Fruit fly (Drosophila melanogaster) whole organism, embryonic: ENCODE results near the gene CG17778.

Experiments
- Atf3 ChIP-seq: fragments of 200-800 bp; sonication (Bioruptor generic); optimal IDR thresholded peaks from 3 replicates; lab custom pipeline; 2016; ENCODE audit warnings: missing biosample characterization, missing genetic modification characterization
- Blimp-1 ChIP-seq: fragments of 200-800 bp; sonication (Bioruptor generic); optimal IDR thresholded peaks from 3 replicates; lab custom pipeline; 2018; ENCODE audit warnings: missing biosample characterization, missing genetic modification characterization, mild to moderate bottlenecking, moderate library complexity, missing genetic modification reagents
- CG11247 ChIP-seq: fragments of 200-800 bp; sonication (Bioruptor generic); IDR thresholded peaks from 2 replicates; pipeline ENCODE4 v1.3.6; 2022; ENCODE audit warnings: missing biosample characterization, missing genetic modification characterization
- CG11695 ChIP-seq: fragments of 200-800 bp; sonication (Bioruptor generic); IDR thresholded peaks from 3 replicates; pipeline ENCODE4 v1.3.6; 2022; ENCODE audit warnings: missing biosample characterization, missing genetic modification characterization
- CG13123 ChIP-seq: fragments of 200-800 bp; sonication (Bioruptor generic); optimal IDR thresholded peaks from 2 replicates; lab custom pipeline; 2016; ENCODE audit warnings: missing biosample characterization, missing genetic modification characterization
- CG2678 ChIP-seq: fragments of 200-800 bp; sonication (Bioruptor generic); optimal IDR thresholded peaks from 3 replicates; lab custom pipeline; 2019; ENCODE audit warnings: missing biosample characterization, mild to moderate bottlenecking, missing genetic modification characterization, moderate library complexity
- CG31224 ChIP-seq: fragments of 200-800 bp; sonication (Bioruptor generic); IDR thresholded peaks from 2 replicates; pipeline ENCODE4 v1.3.6; 2022; ENCODE audit warnings: missing biosample characterization, missing genetic modification characterization
- CG32772 ChIP-seq: fragments of 200-800 bp; sonication (Bioruptor generic); IDR thresholded peaks from 2 replicates; pipeline ENCODE4 v1.3.6; 2022; ENCODE audit warnings: missing biosample characterization, missing genetic modification characterization
- CG34224 ChIP-seq: fragments of 200-800 bp; sonication (Bioruptor generic); IDR thresholded peaks from 3 replicates; pipeline ENCODE4 v1.3.6; 2022; ENCODE audit warnings: missing biosample characterization, missing genetic modification characterization; ENCODE audit not compliant: partially characterized antibody
- CG3847 ChIP-seq: fragments of 200-800 bp; sonication (Bioruptor generic); IDR thresholded peaks from 2 replicates; pipeline ENCODE4 v1.3.6; 2022; ENCODE audit warnings: missing biosample characterization, missing genetic modification characterization
- CG4360 ChIP-seq: fragments of 200-800 bp; sonication (Bioruptor generic); IDR thresholded peaks from 2 replicates; pipeline ENCODE4 v1.3.6; 2022; ENCODE audit warnings: missing biosample characterization, missing genetic modification characterization
- CG5180 ChIP-seq: fragments of 200-800 bp; sonication (Bioruptor generic); optimal IDR thresholded peaks from 3 replicates; lab custom pipeline; 2017; ENCODE audit warnings: missing biosample characterization, missing genetic modification characterization, mild to moderate bottlenecking, moderate library complexity, missing genetic modification reagents
- CG5245 ChIP-seq: fragments of 200-800 bp; sonication (Bioruptor generic); optimal IDR thresholded peaks from 3 replicates; lab custom pipeline; 2016; ENCODE audit warnings: missing biosample characterization, missing genetic modification characterization
- CG6254 ChIP-seq: fragments of 200-800 bp; sonication (Bioruptor generic); optimal IDR thresholded peaks from 3 replicates; lab custom pipeline; 2017; ENCODE audit warnings: mild to moderate bottlenecking, missing biosample characterization, missing genetic modification reagents, missing genetic modification characterization
- CG7357 ChIP-seq: fragments of 200-800 bp; sonication (Bioruptor generic); IDR thresholded peaks from 3 replicates; pipeline ENCODE4 v1.3.6; 2022; ENCODE audit warnings: missing biosample characterization, missing genetic modification characterization
- CG9609 ChIP-seq: fragments of 200-800 bp; sonication (Bioruptor generic); optimal IDR thresholded peaks from 3 replicates; lab custom pipeline; 2016; ENCODE audit warnings: missing biosample characterization, missing genetic modification characterization
- Camta ChIP-seq: fragments of 200-800 bp; sonication (Bioruptor generic); optimal IDR thresholded peaks from 2 replicates; lab custom pipeline; 2016; ENCODE audit warnings: missing biosample characterization, missing genetic modification characterization
- CkIIα-i1 ChIP-seq: fragments of 200-800 bp; sonication (Bioruptor generic); IDR thresholded peaks from 2 replicates; pipeline ENCODE4 v1.3.6; 2022; ENCODE audit warnings: missing biosample characterization, missing genetic modification characterization
- Dad ChIP-seq: fragments of 200-800 bp; sonication (Bioruptor generic); optimal IDR thresholded peaks from 3 replicates; lab custom pipeline; 2016; ENCODE audit warnings: missing biosample characterization, missing genetic modification characterization
- Fer2 ChIP-seq: fragments of 200-800 bp; sonication (Bioruptor generic); optimal IDR thresholded peaks from 2 replicates; lab custom pipeline; 2018; ENCODE audit warnings: missing biosample characterization, mild to moderate bottlenecking, missing genetic modification characterization, moderate library complexity
- HLH4C ChIP-seq: fragments of 200-800 bp; sonication (Bioruptor generic); IDR thresholded peaks from 3 replicates; pipeline ENCODE4 v1.3.6; 2022; ENCODE audit warnings: missing biosample characterization, missing genetic modification characterization; ENCODE audit not compliant: partially characterized antibody
- Kr ChIP-seq: fragments of 200-800 bp; sonication (Bioruptor generic); optimal IDR thresholded peaks from 2 replicates; lab custom pipeline; 2017; ENCODE audit warnings: missing biosample characterization, mild to moderate bottlenecking, missing genetic modification characterization
- Meics ChIP-seq: fragments of 200-800 bp; sonication (Bioruptor generic); optimal IDR thresholded peaks from 2 replicates; lab custom pipeline; 2017; ENCODE audit warnings: missing biosample characterization, mild to moderate bottlenecking, missing genetic modification characterization
- Mrtf ChIP-seq: fragments of 200-800 bp; sonication (Bioruptor generic); IDR thresholded peaks from 3 replicates; pipeline ENCODE4 v1.3.6; 2022; ENCODE audit warnings: missing biosample characterization, missing genetic modification characterization
- Ravus ChIP-seq: fragments of 200-800 bp; sonication (Bioruptor generic); IDR thresholded peaks from 2 replicates; pipeline ENCODE4 v1.3.6; 2022; ENCODE audit warnings: missing biosample characterization, missing genetic modification characterization
- Spps ChIP-seq: fragments of 200-800 bp; sonication (Bioruptor generic); optimal IDR thresholded peaks from 2 replicates; lab custom pipeline; 2018; ENCODE audit warnings: missing biosample characterization, mild to moderate bottlenecking, missing genetic modification characterization
- TFAM ChIP-seq: fragments of 200-800 bp; sonication (Bioruptor generic); optimal IDR thresholded peaks from 2 replicates; lab custom pipeline; 2017; ENCODE audit warnings: missing biosample characterization, missing genetic modification characterization, inconsistent platforms
- Xbp1 ChIP-seq: fragments of 200-800 bp; sonication (Bioruptor generic); optimal IDR thresholded peaks from 3 replicates; lab custom pipeline; 2016; ENCODE audit warnings: missing biosample characterization, mild to moderate bottlenecking, missing genetic modification characterization
- bab2 ChIP-seq: fragments of 200-800 bp; sonication (Bioruptor generic); optimal IDR thresholded peaks from 2 replicates; lab custom pipeline; 2016; ENCODE audit warnings: missing biosample characterization, missing genetic modification characterization
- bigmax ChIP-seq: fragments of 200-800 bp; sonication (Bioruptor generic); optimal IDR thresholded peaks from 2 replicates; lab custom pipeline; 2018; ENCODE audit warnings: missing biosample characterization, mild to moderate bottlenecking, missing genetic modification characterization
- chif ChIP-seq, 2 experiments: fragments of 200-800 bp; sonication (Bioruptor generic); optimal IDR thresholded peaks; 3 replicates each; lab custom pipeline; 2016; ENCODE audit warnings: missing biosample characterization in 2 of 2, missing genetic modification characterization in 2 of 2
- dimm ChIP-seq: fragments of 200-800 bp; sonication (Bioruptor generic); IDR thresholded peaks from 2 replicates; pipeline ENCODE4 v1.3.6; 2022; ENCODE audit warnings: missing biosample characterization, missing genetic modification characterization
- dysf ChIP-seq: fragments of 200-800 bp; sonication (Bioruptor generic); IDR thresholded peaks from 3 replicates; pipeline ENCODE4 v1.3.6; 2022; ENCODE audit warnings: missing biosample characterization, missing genetic modification characterization
- gfzf ChIP-seq: fragments of 200-800 bp; sonication (Bioruptor generic); optimal IDR thresholded peaks from 2 replicates; lab custom pipeline; 2016; ENCODE audit warnings: missing biosample characterization, mild to moderate bottlenecking, missing genetic modification characterization, moderate library complexity
- gt ChIP-seq: fragments of 200-800 bp; sonication (Bioruptor generic); IDR thresholded peaks from 2 replicates; pipeline ENCODE4 v1.3.6; 2022; ENCODE audit warnings: missing biosample characterization, missing genetic modification characterization
- hbn ChIP-seq: fragments of 200-800 bp; sonication (Bioruptor generic); IDR thresholded peaks from 2 replicates; pipeline ENCODE4 v1.3.6; 2022; ENCODE audit warnings: missing biosample characterization, missing genetic modification characterization; ENCODE audit not compliant: partially characterized antibody
- hkb ChIP-seq, 2 experiments: fragments of 200-800 bp in 1 of 2; fragments of >200 bp in 1 of 2; sonication (Bioruptor generic) in 1 of 2; IDR thresholded peaks in 1 of 2; optimal IDR thresholded peaks in 1 of 2; 2 replicates each; pipeline versions ENCODE4 v1.3.6 to Lab custom; 2017 to 2022; ENCODE audit warnings: missing biosample characterization in 1 of 2, missing genetic modification characterization in 1 of 2
- hth ChIP-seq: fragments of >200 bp; optimal IDR thresholded peaks from 2 replicates; lab custom pipeline; 2017; ENCODE audit warnings: inconsistent platforms
- kah ChIP-seq: fragments of 200-800 bp; sonication (Bioruptor generic); optimal IDR thresholded peaks from 2 replicates; lab custom pipeline; 2018; ENCODE audit warnings: missing biosample characterization, mild to moderate bottlenecking, missing genetic modification characterization
- lola ChIP-seq, 3 experiments: fragments of >200 bp in 2 of 3; fragments of 200-800 bp in 1 of 3; sonication (Bioruptor generic) in 1 of 3; optimal IDR thresholded peaks; 2 replicates each; lab custom pipeline; 2017 to 2019; ENCODE audit warnings: missing biosample characterization in 3 of 3, missing genetic modification characterization in 3 of 3, mild to moderate bottlenecking in 1 of 3, moderate library complexity in 1 of 3
- mirr ChIP-seq: fragments of 200-800 bp; sonication (Bioruptor generic); optimal IDR thresholded peaks from 3 replicates; lab custom pipeline; 2018; ENCODE audit warnings: missing biosample characterization, mild to moderate bottlenecking, missing genetic modification characterization
- onecut ChIP-seq: fragments of 200-800 bp; sonication (Bioruptor generic); IDR thresholded peaks from 2 replicates; pipeline ENCODE4 v1.3.6; 2022; ENCODE audit warnings: missing biosample characterization, missing genetic modification characterization
- otp ChIP-seq: fragments of 200-800 bp; sonication (Bioruptor generic); IDR thresholded peaks from 3 replicates; pipeline ENCODE4, ENCODE4 v1.3.6; 2022; ENCODE audit warnings: missing biosample characterization, missing genetic modification characterization
- peb ChIP-seq: fragments of 200-800 bp; sonication (Bioruptor generic); IDR thresholded peaks from 2 replicates; pipeline ENCODE4 v1.3.6; 2022; ENCODE audit warnings: missing biosample characterization, missing genetic modification characterization
- ro ChIP-seq: fragments of 200-800 bp; sonication (Bioruptor generic); IDR thresholded peaks from 2 replicates; pipeline ENCODE4 v1.3.6; 2022; ENCODE audit warnings: missing biosample characterization, missing genetic modification characterization
- seq ChIP-seq: fragments of 200-800 bp; sonication (Bioruptor generic); IDR thresholded peaks from 2 replicates; pipeline ENCODE4 v1.3.6; 2022; ENCODE audit warnings: missing biosample characterization, missing genetic modification characterization
- slbo ChIP-seq: fragments of 200-800 bp; sonication (Bioruptor generic); IDR thresholded peaks from 2 replicates; pipeline ENCODE4 v1.3.6; 2022; ENCODE audit warnings: missing biosample characterization, missing genetic modification characterization
- tll ChIP-seq, 2 experiments: fragments of 200-800 bp in 1 of 2; fragments of >200 bp in 1 of 2; sonication (Bioruptor generic) in 1 of 2; optimal IDR thresholded peaks; 2 replicates each; lab custom pipeline; 2017 to 2019; ENCODE audit warnings: missing biosample characterization in 2 of 2, missing genetic modification characterization in 2 of 2, mild to moderate bottlenecking in 1 of 2, moderate library complexity in 1 of 2
- tup ChIP-seq: fragments of 200-800 bp; sonication (Bioruptor generic); optimal IDR thresholded peaks from 2 replicates; lab custom pipeline; 2016; ENCODE audit warnings: missing biosample characterization, mild to moderate bottlenecking, missing genetic modification characterization, moderate library complexity
- twi ChIP-seq: fragments of 200-800 bp; optimal IDR thresholded peaks from 2 replicates; lab custom pipeline; 2019; ENCODE audit warnings: missing biosample characterization, mild to moderate bottlenecking, missing genetic modification characterization, moderate library complexity
- vfl ChIP-seq: fragments of 200-800 bp; sonication (Bioruptor generic); optimal IDR thresholded peaks from 2 replicates; lab custom pipeline; 2016; ENCODE audit warnings: missing biosample characterization, missing genetic modification characterization

The CG17778 gene

DNA sequence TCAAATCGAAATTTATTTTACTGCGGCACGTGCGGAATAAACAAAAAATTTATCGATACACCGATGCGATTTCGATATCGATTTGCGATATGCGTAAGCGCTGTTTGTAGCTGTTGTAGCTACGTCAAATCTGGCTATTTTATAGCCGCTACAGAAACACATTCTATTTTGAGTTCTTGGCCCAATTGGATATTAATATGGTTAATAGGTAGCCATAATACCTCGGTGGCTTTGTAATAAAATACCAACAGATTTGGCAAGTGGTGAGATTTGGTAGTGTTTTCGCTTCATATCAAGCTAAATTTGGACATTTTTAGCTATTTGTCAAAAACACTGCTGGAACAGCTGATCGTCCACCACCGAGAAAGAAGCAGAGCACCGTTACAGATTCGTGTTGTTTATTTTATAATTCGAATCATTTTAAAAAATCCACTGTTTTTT is 6.9 kb upstream of the CG17778 start, which contains the start of the genes CG18273 and CG3156 (continued):
- TF ChIP-seq bab2 (no peak), gfzf (GFP tag; lab: Kevin White, UChicago) (peak; percentile 39), CG5245 (GFP tag; lab: Kevin White, UChicago) (no peak), Xbp1 (GFP tag; lab: Kevin White, UChicago) (no peak), Dad (GFP tag; lab: Kevin White, UChicago) (no peak), Spps (no peak), seq (GFP tag; lab: Robert Waterston, UW) (no peak), mirr (GFP tag; lab: Kevin White, UChicago) (peak; percentile 1), twi (tag; lab: Kevin White, UChicago) (no peak), Mrtf (GFP tag; lab: Robert Waterston, UW) (no peak), CG13123 (GFP tag; lab: Kevin White, UChicago) (no peak), Atf3 (GFP tag; lab: Kevin White, UChicago) (no peak), Fer2 (peak; percentile 6), chif (GFP tag; optimal IDR thresholded peaks at IDR 0.05; lab: Kevin White, UChicago) (no peak), CG32772 (GFP tag; lab: Robert Waterston, UW) (no peak), lola (GFP tag; optimal IDR thresholded peaks at IDR 0.05; lab: Kevin White, UChicago) (peak in 1 of 3 experiments; percentile 28), otp (GFP tag; lab: Robert Waterston, UW) (no peak), vfl (GFP tag; lab: Kevin White, UChicago) (no peak), hth (lab: Kevin White, UChicago) (no peak), CG7357 (GFP tag; lab: Robert Waterston, UW) (no peak), ro (GFP tag; lab: Robert Waterston, UW) (no peak), CG31224 (GFP tag; lab: Robert Waterston, UW) (no peak), CG34224 (GFP tag; lab: Robert Waterston, UW) (no peak), bigmax (GFP tag; lab: Kevin White, UChicago) (no peak), onecut (GFP tag; lab: Robert Waterston, UW) (no peak), Meics (GFP tag; lab: Kevin White, UChicago) (no peak), dysf (GFP tag; lab: Robert Waterston, UW) (0 out of 3 replicates have a peak, but pooled peaks have one; percentile 11), Ravus (GFP tag; lab: Robert Waterston, UW) (no peak), CG9609 (GFP tag; lab: Kevin White, UChicago) (no peak), Camta (GFP tag; lab: Kevin White, UChicago) (no peak), hkb (optimal IDR thresholded peaks at IDR 0.05; lab: Kevin White, UChicago) (no peak), hkb (GFP tag; IDR thresholded peaks at IDR 0.05; lab: Robert Waterston, UW) (no peak), TFAM (no peak), CG6254 (GFP tag; lab: Kevin White, UChicago) (no peak), CG5180 (GFP tag; lab: Kevin White, UChicago) (no peak), tll (GFP tag; optimal IDR thresholded peaks at IDR 0.05; lab: Kevin White, UChicago) (no peak), tup (GFP tag; lab: Kevin White, UChicago) (no peak), HLH4C (GFP tag; lab: Robert Waterston, UW) (peak; percentile 71), CkIIα-i1 (GFP tag; lab: Robert Waterston, UW) (no peak), hbn (GFP tag; lab: Robert Waterston, UW) (no peak), dimm (GFP tag; lab: Robert Waterston, UW) (no peak), slbo (GFP tag; lab: Robert Waterston, UW) (peak; percentile 20; the same call in 1 of the 2 replicates), gt (GFP tag; lab: Robert Waterston, UW) (no peak), CG11247 (GFP tag; lab: Robert Waterston, UW) (no peak), peb (GFP tag; lab: Robert Waterston, UW) (no peak), CG3847 (GFP tag; lab: Robert Waterston, UW) (0 out of 2 replicates have a peak, but pooled peaks have one; percentile 23), CG4360 (GFP tag; lab: Robert Waterston, UW) (no peak), Kr (GFP tag; lab: Kevin White, UChicago) (no peak), CG11695 (no peak), CG2678 (tag; lab: Kevin White, UChicago) (no peak), kah (no peak), Blimp-1 (GFP tag; lab: Kevin White, UChicago) (no peak)
